Worm (Caenorhabditis elegans): Measurements from ENCODE around the gene vps-60.

The vps-60 gene

ce11 chrV:8599192-8599591, 6.7 kb downstream of the vps-60 start, which contains the start of gene F41E6.7:
TSS of gene F41E6.7 (minus strand) at chrV:8599292.
- TF ChIP-seq npax-4 (tag; optimal IDR thresholded peaks at IDR 0.05), result no peak
- TF ChIP-seq ama-1 (optimal IDR thresholded peaks at IDR 0.05), result no peak
- TF ChIP-seq sdc-2 (tag; optimal IDR thresholded peaks at IDR 0.05), result no peak
- no peak for TF ChIP-seq ttx-3 (tag; optimal IDR thresholded peaks at IDR 0.05)
- no peak for TF ChIP-seq T23F11.4 (GFP tag; optimal IDR thresholded peaks at IDR 0.05)
- TF ChIP-seq elt-4 (tag; optimal IDR thresholded peaks at IDR 0.05), result no peak
- TF ChIP-seq ref-2 (tag; optimal IDR thresholded peaks at IDR 0.05), result no peak
- TF ChIP-seq pax-1 (tag; optimal IDR thresholded peaks at IDR 0.05), result no peak

DNA sequence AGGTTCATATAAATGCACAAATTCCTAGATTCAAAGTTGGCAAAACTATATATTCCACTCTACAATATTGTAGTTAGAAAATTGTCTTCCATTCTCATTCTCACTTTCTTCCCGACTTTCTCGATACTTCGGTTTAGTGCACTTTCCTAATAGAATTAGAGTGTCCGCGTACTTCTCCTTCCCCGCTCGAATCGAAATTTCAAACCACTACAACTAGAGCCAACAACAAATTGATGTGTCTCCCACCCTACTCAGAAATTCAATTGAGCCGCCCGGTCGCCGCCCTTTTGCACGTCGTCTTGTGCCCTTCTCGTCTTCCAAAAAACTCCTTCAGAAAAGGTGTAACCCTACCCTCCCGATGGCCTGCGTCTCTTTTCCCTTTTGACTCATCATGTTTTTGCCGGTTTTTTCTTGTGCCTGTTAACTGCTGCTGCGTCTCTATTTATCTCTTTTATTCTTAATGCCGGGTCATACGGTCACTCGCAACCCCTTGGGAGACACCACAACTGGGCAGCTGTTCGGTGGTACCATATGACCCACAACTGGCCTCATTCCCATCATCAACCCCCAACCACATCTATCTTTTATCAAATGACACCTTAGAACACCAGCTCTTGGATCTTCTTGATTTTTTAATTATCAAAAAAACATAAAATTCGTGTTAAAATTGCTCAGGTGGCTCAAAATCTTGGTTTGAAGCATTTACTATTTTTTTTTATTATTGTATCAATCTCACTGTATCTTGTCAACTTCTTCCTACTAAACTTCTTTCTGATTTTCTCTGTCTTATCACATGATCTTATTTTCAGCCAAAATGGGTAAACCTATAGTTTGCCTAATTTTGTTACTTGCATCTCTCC, 11.6 kb downstream of the vps-60 start, which contains the start of gene tag-196:
Gene tag-196 (plus strand): TSS at position 810 of the 860 bp plus-strand sequence.
- TF ChIP-seq ceh-45 (GFP tag; IDR thresholded peaks at IDR 0.05) (0 out of 2 replicates have a peak, but pooled peaks have one; percentile 47), pha-2 (tag; optimal IDR thresholded peaks at IDR 0.05) (no peak), ceh-2 (tag; optimal IDR thresholded peaks at IDR 0.05) (no peak), hlh-30 (tag; optimal IDR thresholded peaks at IDR 0.05; ENCODE audit: insufficient read depth) (peak; percentile 29), tbx-2 (tag; optimal IDR thresholded peaks at IDR 0.05) (peak; percentile 37), unc-3 (GFP tag; conservative IDR thresholded peaks at IDR 0.05) (no peak), unc-3 (tag; optimal IDR thresholded peaks at IDR 0.05) (no peak), pax-1 (tag; optimal IDR thresholded peaks at IDR 0.05) (no peak), unc-42 (tag; optimal IDR thresholded peaks at IDR 0.05) (peak; percentile 95)

ce11 chrV:8592691-8593307, 13.1 kb downstream of the vps-60 start:
- no peak for TF ChIP-seq odd-2 (tag; optimal IDR thresholded peaks at IDR 0.05)
- no peak for TF ChIP-seq ceh-9 (tag; optimal IDR thresholded peaks at IDR 0.05)
- peak; percentile 20 for TF ChIP-seq unc-55 (GFP tag; optimal IDR thresholded peaks at IDR 0.05)
- peak; percentile 67 for TF ChIP-seq unc-42 (tag; optimal IDR thresholded peaks at IDR 0.05)

- TF ChIP-seq ceh-14 (tag; optimal IDR thresholded peaks at IDR 0.05), result no peak
These were observed 17.8 kb downstream of the vps-60 start, which contains the start of gene C10B5.3 for ce11 chrV:8588079-8588478. TSS of gene C10B5.3 (minus strand) at chrV:8588179.

ce11 chrV:8586920-8587319, 19.0 kb downstream of the vps-60 start:
- peak; percentile 19 for TF ChIP-seq elt-2 (tag; optimal IDR thresholded peaks at IDR 0.05)
- TF ChIP-seq sdc-2 (tag; optimal IDR thresholded peaks at IDR 0.05), result no peak

ce11 chrV:8586472-8586871, 19.5 kb downstream of the vps-60 start:
- TF ChIP-seq ceh-9 (tag; optimal IDR thresholded peaks at IDR 0.05), result no peak
- TF ChIP-seq pros-1 (tag; optimal IDR thresholded peaks at IDR 0.05), result no peak
- no peak for TF ChIP-seq pha-4 (tag; optimal IDR thresholded peaks at IDR 0.05)
- TF ChIP-seq che-1 (tag; optimal IDR thresholded peaks at IDR 0.05), result no peak
- no peak for TF ChIP-seq elt-4 (tag; optimal IDR thresholded peaks at IDR 0.05)
- TF ChIP-seq rnt-1 (tag; optimal IDR thresholded peaks at IDR 0.05), result no peak
- no peak for TF ChIP-seq ama-1 (optimal IDR thresholded peaks at IDR 0.05)
- TF ChIP-seq ets-4 (tag; optimal IDR thresholded peaks at IDR 0.05), result no peak
- TF ChIP-seq ceh-34 (tag; optimal IDR thresholded peaks at IDR 0.05), result no peak
- TF ChIP-seq fkh-10 (GFP tag; optimal IDR thresholded peaks at IDR 0.05), result no peak
- TF ChIP-seq ttx-3 (tag; optimal IDR thresholded peaks at IDR 0.05), result no peak
- TF ChIP-seq ceh-31 (tag; optimal IDR thresholded peaks at IDR 0.05), result no peak
- no peak for TF ChIP-seq tbx-7 (tag; optimal IDR thresholded peaks at IDR 0.05)
- TF ChIP-seq tbx-2 (tag; optimal IDR thresholded peaks at IDR 0.05), result no peak
- no peak for TF ChIP-seq ceh-6 (GFP tag; optimal IDR thresholded peaks at IDR 0.05)
- TF ChIP-seq ahr-1 (tag; optimal IDR thresholded peaks at IDR 0.05), result no peak
- no peak for TF ChIP-seq dmd-4 (tag; optimal IDR thresholded peaks at IDR 0.05; ENCODE audit: borderline replicate concordance)
- TF ChIP-seq syd-9 (tag; optimal IDR thresholded peaks at IDR 0.05), result no peak
- TF ChIP-seq C38D4.7 (GFP tag; optimal IDR thresholded peaks at IDR 0.05), result no peak
- no peak for TF ChIP-seq F13H6.1 (tag; optimal IDR thresholded peaks at IDR 0.05)
